Worm (Caenorhabditis elegans): Measurements from ENCODE around the gene C01B10.11.

C01B10.11 gene

ce11 chrIV:6653663-6654201 lies 4.0 kb upstream of the C01B10.11 start:
- TF ChIP-seq aly-1 (tag; optimal IDR thresholded peaks at IDR 0.05), result no peak
- TF ChIP-seq ets-7 (tag; optimal IDR thresholded peaks at IDR 0.05), result no peak
- TF ChIP-seq flt-1 (GFP tag; IDR thresholded peaks at IDR 0.05), result no peak
- TF ChIP-seq F13C5.2 (tag; optimal IDR thresholded peaks at IDR 0.05), result no peak
- no peak for TF ChIP-seq sea-1 (GFP tag; conservative IDR thresholded peaks at IDR 0.05)
- no peak for TF ChIP-seq hmg-4 (GFP tag; optimal IDR thresholded peaks at IDR 0.05)
- no peak for TF ChIP-seq tbx-11 (GFP tag; IDR thresholded peaks at IDR 0.05)
- no peak for TF ChIP-seq pes-1 (GFP tag; IDR thresholded peaks at IDR 0.05)
- no peak for TF ChIP-seq ceh-13 (GFP tag; optimal IDR thresholded peaks at IDR 0.05)
- no peak for TF ChIP-seq B0310.2 (tag; optimal IDR thresholded peaks at IDR 0.05)
- TF ChIP-seq ceh-36 (tag; optimal IDR thresholded peaks at IDR 0.05), result no peak
- no peak for TF ChIP-seq tra-4 (tag; optimal IDR thresholded peaks at IDR 0.05)
- no peak for TF ChIP-seq tbx-37 (GFP tag; conservative IDR thresholded peaks at IDR 0.05)
- TF ChIP-seq hnd-1 (tag; optimal IDR thresholded peaks at IDR 0.05), result no peak
- TF ChIP-seq hmbx-1 (tag; optimal IDR thresholded peaks at IDR 0.05), result no peak
- TF ChIP-seq ama-1 (optimal IDR thresholded peaks at IDR 0.05), result no peak
- no peak for TF ChIP-seq scrt-1 (GFP tag; IDR thresholded peaks at IDR 0.05)

DNA sequence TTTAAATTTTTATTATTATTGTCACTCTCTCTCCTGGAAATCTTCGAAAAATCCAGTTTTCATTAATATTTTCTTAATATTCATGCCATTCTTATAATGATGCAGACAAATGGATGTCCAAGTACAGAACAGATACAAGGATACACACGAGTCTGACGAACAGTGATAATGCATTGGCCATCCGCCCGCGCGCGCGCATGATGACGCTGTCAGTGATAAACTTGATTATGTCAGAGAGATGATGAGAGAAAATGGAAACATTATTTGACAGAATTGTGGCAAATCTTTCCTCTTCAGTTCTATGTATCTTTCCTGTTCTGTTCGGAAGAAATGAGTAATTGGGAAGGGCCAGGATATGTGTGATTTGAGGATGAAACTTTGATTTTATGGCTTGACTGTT lies 2.0 kb upstream of the C01B10.11 start:
- TF ChIP-seq ets-7 (tag; optimal IDR thresholded peaks at IDR 0.05) (no peak), pes-1 (GFP tag; IDR thresholded peaks at IDR 0.05) (no peak), scrt-1 (GFP tag; IDR thresholded peaks at IDR 0.05) (no peak), tra-4 (tag; optimal IDR thresholded peaks at IDR 0.05) (no peak), hmbx-1 (tag; optimal IDR thresholded peaks at IDR 0.05) (no peak), ceh-13 (GFP tag; optimal IDR thresholded peaks at IDR 0.05) (no peak)

DNA sequence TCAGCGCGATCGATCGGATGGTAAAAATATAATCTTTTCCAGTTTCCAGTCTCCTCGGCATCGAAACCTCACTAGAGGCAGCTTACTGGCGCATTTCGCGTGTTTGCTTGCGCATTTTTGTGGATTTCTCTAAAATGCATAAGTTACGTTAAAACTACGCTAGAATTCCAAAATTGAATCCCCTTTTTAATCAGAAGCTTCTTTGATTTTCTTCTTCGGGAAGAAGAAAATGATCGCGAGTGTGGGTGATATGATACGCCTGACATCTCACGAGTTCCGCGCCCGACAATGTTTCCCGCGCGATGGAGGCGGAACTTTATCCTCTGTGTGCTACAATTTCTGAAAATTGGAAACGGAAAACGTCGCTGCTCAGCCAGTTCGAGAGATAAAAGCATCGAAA lies 6.6 kb downstream of the C01B10.11 start:
- TF ChIP-seq ceh-13 (GFP tag; optimal IDR thresholded peaks at IDR 0.05) (no peak), tra-4 (tag; optimal IDR thresholded peaks at IDR 0.05) (no peak), hnd-1 (tag; optimal IDR thresholded peaks at IDR 0.05) (no peak), F13C5.2 (tag; optimal IDR thresholded peaks at IDR 0.05) (no peak), sea-1 (GFP tag; conservative IDR thresholded peaks at IDR 0.05) (no peak), tbx-37 (GFP tag; conservative IDR thresholded peaks at IDR 0.05) (no peak), ama-1 (optimal IDR thresholded peaks at IDR 0.05) (no peak), B0310.2 (tag; optimal IDR thresholded peaks at IDR 0.05) (no peak), hmg-4 (GFP tag; optimal IDR thresholded peaks at IDR 0.05) (no peak), pes-1 (GFP tag; IDR thresholded peaks at IDR 0.05) (no peak), hmbx-1 (tag; optimal IDR thresholded peaks at IDR 0.05) (no peak), ceh-36 (tag; optimal IDR thresholded peaks at IDR 0.05) (no peak), aly-1 (tag; optimal IDR thresholded peaks at IDR 0.05) (no peak), scrt-1 (GFP tag; IDR thresholded peaks at IDR 0.05) (no peak), ets-7 (tag; optimal IDR thresholded peaks at IDR 0.05) (no peak), flt-1 (GFP tag; IDR thresholded peaks at IDR 0.05) (no peak), tbx-11 (GFP tag; IDR thresholded peaks at IDR 0.05) (no peak)

ce11 chrIV:6667898-6668297 lies 10.1 kb downstream of the C01B10.11 start, which contains the start of gene Y73B6A.1:
Gene Y73B6A.1, minus strand, starts transcription at chrIV:6667998.
- TF ChIP-seq sea-1 (GFP tag; conservative IDR thresholded peaks at IDR 0.05), result no peak
- no peak for TF ChIP-seq ama-1 (optimal IDR thresholded peaks at IDR 0.05)
- TF ChIP-seq tra-4 (tag; optimal IDR thresholded peaks at IDR 0.05), result no peak
- TF ChIP-seq tbx-37 (GFP tag; conservative IDR thresholded peaks at IDR 0.05), result no peak
- no peak for TF ChIP-seq pes-1 (GFP tag; IDR thresholded peaks at IDR 0.05)
- TF ChIP-seq scrt-1 (GFP tag; IDR thresholded peaks at IDR 0.05), result no peak
- no peak for TF ChIP-seq F13C5.2 (tag; optimal IDR thresholded peaks at IDR 0.05)
- TF ChIP-seq hnd-1 (tag; optimal IDR thresholded peaks at IDR 0.05), result no peak
- no peak for TF ChIP-seq B0310.2 (tag; optimal IDR thresholded peaks at IDR 0.05)
- no peak for TF ChIP-seq tbx-11 (GFP tag; IDR thresholded peaks at IDR 0.05)
- no peak for TF ChIP-seq ets-7 (tag; optimal IDR thresholded peaks at IDR 0.05)
- no peak for TF ChIP-seq ceh-36 (tag; optimal IDR thresholded peaks at IDR 0.05)
- TF ChIP-seq aly-1 (tag; optimal IDR thresholded peaks at IDR 0.05), result no peak
- no peak for TF ChIP-seq flt-1 (GFP tag; IDR thresholded peaks at IDR 0.05)
- no peak for TF ChIP-seq hmbx-1 (tag; optimal IDR thresholded peaks at IDR 0.05)
- TF ChIP-seq ceh-13 (GFP tag; optimal IDR thresholded peaks at IDR 0.05), result no peak
- TF ChIP-seq hmg-4 (GFP tag; optimal IDR thresholded peaks at IDR 0.05), result no peak

All from whole organism, early embryonic.